Fruit fly (Drosophila melanogaster) whole organism, embryonic: ENCODE results near the gene Rim2.

Experiments
- Atf-2 ChIP-seq: fragments of 200-800 bp; sonication (Bioruptor generic); optimal IDR thresholded peaks from 2 replicates; lab custom pipeline; 2016; ENCODE audit warnings: missing biosample characterization, missing genetic modification characterization
- Atf6 ChIP-seq: fragments of 200-800 bp; sonication (Bioruptor generic); IDR thresholded peaks from 2 replicates; pipeline ENCODE4 v1.3.6; 2022; ENCODE audit warnings: missing biosample characterization, missing genetic modification characterization
- Bdp1 ChIP-seq: fragments of 200-800 bp; sonication (Bioruptor generic); optimal IDR thresholded peaks from 3 replicates; lab custom pipeline; 2016; ENCODE audit warnings: missing biosample characterization, missing genetic modification characterization
- BtbVII ChIP-seq: fragments of 200-800 bp; sonication (Bioruptor generic); optimal IDR thresholded peaks from 3 replicates; lab custom pipeline; 2017; ENCODE audit warnings: missing biosample characterization, mild to moderate bottlenecking, missing genetic modification characterization
- CG12299 ChIP-seq: fragments of 200-800 bp; sonication (Bioruptor generic); optimal IDR thresholded peaks from 2 replicates; lab custom pipeline; 2018; ENCODE audit warnings: missing biosample characterization, mild to moderate bottlenecking, missing genetic modification characterization
- CG12942 ChIP-seq: fragments of 200-800 bp; sonication (Bioruptor generic); optimal IDR thresholded peaks from 3 replicates; lab custom pipeline; 2016; ENCODE audit warnings: missing biosample characterization, missing genetic modification characterization
- CG13424 ChIP-seq: fragments of 200-800 bp; sonication (Bioruptor generic); optimal IDR thresholded peaks from 2 replicates; lab custom pipeline; 2019; ENCODE audit warnings: missing biosample characterization, mild to moderate bottlenecking, missing genetic modification characterization, moderate library complexity
- CG13775 ChIP-seq: fragments of 200-800 bp; sonication (Bioruptor generic); optimal IDR thresholded peaks from 3 replicates; lab custom pipeline; 2017; ENCODE audit warnings: missing biosample characterization, mild to moderate bottlenecking, missing genetic modification characterization
- CG14667 ChIP-seq: fragments of 200-800 bp; sonication (Bioruptor generic); IDR thresholded peaks from 2 replicates; pipeline ENCODE4 v1.3.6; 2022; ENCODE audit warnings: missing biosample characterization, missing genetic modification characterization
- CG14710 ChIP-seq: fragments of 200-800 bp; sonication (Bioruptor generic); optimal IDR thresholded peaks from 3 replicates; lab custom pipeline; 2019; ENCODE audit warnings: missing biosample characterization, mild to moderate bottlenecking, missing genetic modification characterization, moderate library complexity
- CG15601 ChIP-seq: fragments of 200-800 bp; sonication (Bioruptor generic); optimal IDR thresholded peaks from 3 replicates; lab custom pipeline; 2019; ENCODE audit warnings: missing biosample characterization, mild to moderate bottlenecking, missing genetic modification characterization, moderate library complexity
- CG1603 ChIP-seq: fragments of 200-800 bp; sonication (Bioruptor generic); optimal IDR thresholded peaks from 2 replicates; lab custom pipeline; 2019; ENCODE audit warnings: missing biosample characterization, mild to moderate bottlenecking, missing genetic modification characterization, moderate library complexity
- CG18599 ChIP-seq: fragments of 200-800 bp; sonication (Bioruptor generic); optimal IDR thresholded peaks from 3 replicates; lab custom pipeline; 2017; ENCODE audit warnings: missing biosample characterization, missing genetic modification characterization, mild to moderate bottlenecking, moderate library complexity, missing genetic modification reagents
- CG3065 ChIP-seq: fragments of 200-800 bp; sonication (Bioruptor generic); optimal IDR thresholded peaks from 2 replicates; lab custom pipeline; 2016; ENCODE audit warnings: missing biosample characterization, missing genetic modification characterization
- CG31224 ChIP-seq: fragments of 200-800 bp; sonication (Bioruptor generic); IDR thresholded peaks from 2 replicates; pipeline ENCODE4 v1.3.6; 2022; ENCODE audit warnings: missing biosample characterization, missing genetic modification characterization
- CG31388 ChIP-seq: fragments of 200-800 bp; sonication (Bioruptor generic); optimal IDR thresholded peaks from 2 replicates; lab custom pipeline; 2016; ENCODE audit warnings: missing biosample characterization, missing genetic modification characterization
- CG32772 ChIP-seq: fragments of 200-800 bp; sonication (Bioruptor generic); IDR thresholded peaks from 2 replicates; pipeline ENCODE4 v1.3.6; 2022; ENCODE audit warnings: missing biosample characterization, missing genetic modification characterization
- CG3281 ChIP-seq: fragments of 200-800 bp; sonication (Bioruptor generic); optimal IDR thresholded peaks from 3 replicates; lab custom pipeline; 2017; ENCODE audit warnings: missing biosample characterization, mild to moderate bottlenecking, missing genetic modification characterization
- CG34422 ChIP-seq: fragments of 200-800 bp; sonication (Bioruptor generic); IDR thresholded peaks from 3 replicates; pipeline ENCODE4 v1.3.6; 2022; ENCODE audit warnings: missing biosample characterization, missing genetic modification characterization
- CG6765 ChIP-seq: fragments of 200-800 bp; sonication (Bioruptor generic); optimal IDR thresholded peaks from 3 replicates; lab custom pipeline; 2017; ENCODE audit warnings: missing biosample characterization, mild to moderate bottlenecking, missing genetic modification characterization
- CG6813 ChIP-seq: fragments of 200-800 bp; sonication (Bioruptor generic); optimal IDR thresholded peaks from 2 replicates; lab custom pipeline; 2017; ENCODE audit warnings: missing biosample characterization, missing genetic modification characterization, mild to moderate bottlenecking, moderate library complexity, missing genetic modification reagents
- CG8290 ChIP-seq, 3 experiments: fragments of 200-800 bp; sonication (Bioruptor generic); optimal IDR thresholded peaks; 2 replicates each; lab custom pipeline; 2016 to 2019; ENCODE audit warnings: missing biosample characterization in 3 of 3, missing genetic modification characterization in 3 of 3, mild to moderate bottlenecking in 2 of 3, moderate library complexity in 1 of 3
- E2f2 ChIP-seq: fragments of 200-800 bp; sonication (Bioruptor generic); IDR thresholded peaks from 2 replicates; pipeline ENCODE4 v1.3.6; 2022; ENCODE audit warnings: missing biosample characterization, missing genetic modification characterization
- Hey ChIP-seq: fragments of 200-800 bp; sonication (Bioruptor generic); optimal IDR thresholded peaks from 3 replicates; lab custom pipeline; 2018; ENCODE audit warnings: missing biosample characterization, mild to moderate bottlenecking, missing genetic modification characterization
- HmgD ChIP-seq: fragments of 200-800 bp; sonication (Bioruptor generic); optimal IDR thresholded peaks from 3 replicates; lab custom pipeline; 2016; ENCODE audit warnings: missing biosample characterization, missing genetic modification characterization
- Max ChIP-seq: fragments of 200-800 bp; sonication (Bioruptor generic); optimal IDR thresholded peaks from 2 replicates; lab custom pipeline; 2016; ENCODE audit warnings: missing biosample characterization, mild to moderate bottlenecking, missing genetic modification characterization
- Med ChIP-seq: fragments of 200-800 bp; sonication (Bioruptor generic); peaks from one replicate; lab custom pipeline; 2016; ENCODE audit warnings: missing biosample characterization, missing genetic modification characterization, mild to moderate bottlenecking, inconsistent platforms, moderate library complexity
- Oli ChIP-seq: fragments of 200-800 bp; sonication (Bioruptor generic); optimal IDR thresholded peaks from 2 replicates; lab custom pipeline; 2018; ENCODE audit warnings: missing biosample characterization, mild to moderate bottlenecking, missing genetic modification characterization, moderate library complexity
- Ptx1 ChIP-seq: fragments of 200-800 bp; sonication (Bioruptor generic); IDR thresholded peaks from 2 replicates; pipeline ENCODE4 v1.3.6; 2022; ENCODE audit warnings: missing biosample characterization, missing genetic modification characterization
- Rfx ChIP-seq: fragments of 200-800 bp; sonication (Bioruptor generic); IDR thresholded peaks from 2 replicates; pipeline ENCODE4 v1.3.6; 2022; ENCODE audit warnings: missing biosample characterization, missing genetic modification characterization
- Usf ChIP-seq: fragments of 200-800 bp; sonication (Bioruptor generic); optimal IDR thresholded peaks from 2 replicates; lab custom pipeline; 2017; ENCODE audit warnings: missing genotype, missing biosample characterization, missing genetic modification characterization
- YL-1 ChIP-seq: fragments of 200-800 bp; sonication (Bioruptor generic); optimal IDR thresholded peaks from 3 replicates; lab custom pipeline; 2017; ENCODE audit warnings: missing biosample characterization, mild to moderate bottlenecking, missing genetic modification characterization
- aop ChIP-seq: fragments of 200-800 bp; sonication (Bioruptor generic); IDR thresholded peaks from 2 replicates; pipeline ENCODE4 v1.3.6; 2022; ENCODE audit warnings: missing biosample characterization, missing genetic modification characterization
- ase ChIP-seq: fragments of 200-800 bp; sonication (Bioruptor generic); IDR thresholded peaks from 3 replicates; pipeline ENCODE4 v1.3.6; 2022; ENCODE audit warnings: missing biosample characterization, missing genetic modification characterization
- bigmax ChIP-seq: fragments of 200-800 bp; sonication (Bioruptor generic); optimal IDR thresholded peaks from 2 replicates; lab custom pipeline; 2018; ENCODE audit warnings: missing biosample characterization, mild to moderate bottlenecking, missing genetic modification characterization
- cas ChIP-seq: fragments of 200-800 bp; sonication (Bioruptor generic); IDR thresholded peaks from 2 replicates; pipeline ENCODE4 v1.3.6; 2022; ENCODE audit warnings: missing biosample characterization, missing genetic modification characterization
- cg ChIP-seq: fragments of 200-800 bp; sonication (Bioruptor generic); optimal IDR thresholded peaks from 3 replicates; lab custom pipeline; 2019; ENCODE audit warnings: missing biosample characterization, mild to moderate bottlenecking, missing genetic modification characterization, moderate library complexity
- dm ChIP-seq: fragments of 200-800 bp; sonication (Bioruptor generic); optimal IDR thresholded peaks from 3 replicates; lab custom pipeline; 2016; ENCODE audit warnings: missing biosample characterization, missing genetic modification characterization
- gt ChIP-seq: fragments of 200-800 bp; sonication (Bioruptor generic); IDR thresholded peaks from 2 replicates; pipeline ENCODE4 v1.3.6; 2022; ENCODE audit warnings: missing biosample characterization, missing genetic modification characterization
- hb ChIP-seq: fragments of 200-800 bp; sonication (Bioruptor generic); IDR thresholded peaks from 3 replicates; pipeline ENCODE4 v1.3.6; 2022; ENCODE audit warnings: missing biosample characterization, missing genetic modification characterization; ENCODE audit not compliant: partially characterized antibody
- mam ChIP-seq: fragments of 200-800 bp; sonication (Bioruptor generic); optimal IDR thresholded peaks from 3 replicates; lab custom pipeline; 2016; ENCODE audit warnings: missing biosample characterization, missing genetic modification characterization
- pb ChIP-seq: fragments of 200-800 bp; sonication (Bioruptor generic); optimal IDR thresholded peaks from 3 replicates; lab custom pipeline; 2016; ENCODE audit warnings: missing biosample characterization, missing genetic modification characterization
- ranshi ChIP-seq: fragments of 200-800 bp; sonication (Bioruptor generic); IDR thresholded peaks from 2 replicates; pipeline ENCODE4 v1.3.6; 2022; ENCODE audit warnings: missing biosample characterization, missing genetic modification characterization
- repo ChIP-seq: fragments of 200-800 bp; sonication (Bioruptor generic); optimal IDR thresholded peaks from 2 replicates; lab custom pipeline; 2016; ENCODE audit warnings: missing biosample characterization, missing genetic modification characterization
- slbo ChIP-seq: fragments of 200-800 bp; sonication (Bioruptor generic); IDR thresholded peaks from 2 replicates; pipeline ENCODE4 v1.3.6; 2022; ENCODE audit warnings: missing biosample characterization, missing genetic modification characterization
- sob ChIP-seq: fragments of 200-800 bp; sonication (Bioruptor generic); IDR thresholded peaks from 2 replicates; pipeline ENCODE4 v1.3.6; 2022; ENCODE audit warnings: missing biosample characterization, missing genetic modification characterization
- tll ChIP-seq, 2 experiments: fragments of 200-800 bp in 1 of 2; fragments of >200 bp in 1 of 2; sonication (Bioruptor generic) in 1 of 2; optimal IDR thresholded peaks; 2 replicates each; lab custom pipeline; 2017 to 2019; ENCODE audit warnings: missing biosample characterization in 2 of 2, missing genetic modification characterization in 2 of 2, mild to moderate bottlenecking in 1 of 2, moderate library complexity in 1 of 2
- toy ChIP-seq: fragments of 200-800 bp; sonication (Bioruptor generic); IDR thresholded peaks from 2 replicates; pipeline ENCODE4 v1.3.6; 2022; ENCODE audit warnings: missing biosample characterization, missing genetic modification characterization
- usp ChIP-seq: fragments of >200 bp; optimal IDR thresholded peaks from 2 replicates; lab custom pipeline; 2017; ENCODE audit warnings: missing biosample characterization, missing genetic modification characterization
- vnd ChIP-seq: fragments of 200-800 bp; sonication (Bioruptor generic); IDR thresholded peaks from 3 replicates; pipeline ENCODE4 v1.3.6; 2022; ENCODE audit warnings: missing biosample characterization, missing genetic modification characterization; ENCODE audit not compliant: partially characterized antibody
- vvl ChIP-seq: fragments of 200-800 bp; sonication (Bioruptor generic); IDR thresholded peaks from 2 replicates; pipeline ENCODE4 v1.3.6; 2022; ENCODE audit warnings: missing biosample characterization, missing genetic modification characterization
- zen ChIP-seq: fragments of 200-800 bp; sonication (Bioruptor generic); optimal IDR thresholded peaks from 3 replicates; lab custom pipeline; 2018; ENCODE audit warnings: missing biosample characterization, mild to moderate bottlenecking, missing genetic modification characterization, moderate library complexity

Gene Rim2

DNA sequence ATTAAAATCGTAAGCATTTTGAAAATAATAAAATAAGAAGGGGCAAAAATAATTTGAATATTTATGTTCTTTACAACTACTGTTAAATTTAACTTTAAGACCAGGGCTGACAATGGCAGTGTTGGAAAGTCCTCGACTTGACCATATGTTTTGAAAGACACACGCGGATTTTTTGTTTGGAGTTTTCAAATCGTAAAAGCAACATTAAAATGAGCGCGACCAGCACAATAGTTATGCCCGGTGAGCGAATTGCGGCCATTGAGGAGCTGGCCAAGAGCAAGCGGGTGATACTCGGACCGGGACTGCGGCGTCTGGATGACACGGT lies 4.4 kb upstream of the Rim2 start, which contains the start of gene Rrp40 (continued):
- TF ChIP-seq cas (GFP tag; lab: Robert Waterston, UW) (no peak), usp (no peak), tll (GFP tag; optimal IDR thresholded peaks at IDR 0.05; lab: Kevin White, UChicago) (peak in 1 of 2 experiments; percentile 54), E2f2 (GFP tag; lab: Robert Waterston, UW) (peak; percentile 85), vvl (peak; percentile 48), CG34422 (GFP tag; lab: Robert Waterston, UW) (peak; percentile 38; the same call in 1 of the 3 replicates), CG31388 (GFP tag; lab: Kevin White, UChicago) (no peak), ranshi (no peak), CG6765 (no peak), Hey (tag; lab: Kevin White, UChicago) (no peak), bigmax (GFP tag; lab: Kevin White, UChicago) (no peak), Oli (tag; lab: Kevin White, UChicago) (peak; percentile 13), Ptx1 (GFP tag; lab: Robert Waterston, UW) (no peak), YL-1 (GFP tag; lab: Kevin White, UChicago) (no peak), Atf-2 (GFP tag; lab: Kevin White, UChicago) (no peak), hb (GFP tag; lab: Robert Waterston, UW) (no peak), CG14667 (GFP tag; lab: Robert Waterston, UW) (no peak), dm (peak; percentile 66), gt (GFP tag; lab: Robert Waterston, UW) (no peak), Usf (GFP tag; lab: Kevin White, UChicago) (no peak), CG1603 (tag; lab: Kevin White, UChicago) (peak; percentile 33), CG13775 (no peak), Med (GFP tag; lab: Kevin White, UChicago) (peak; percentile 80), zen (tag; lab: Kevin White, UChicago) (no peak), Bdp1 (GFP tag; lab: Kevin White, UChicago) (no peak), vnd (GFP tag; lab: Robert Waterston, UW) (no peak), CG3065 (GFP tag; lab: Kevin White, UChicago) (no peak), CG6813 (GFP tag; lab: Kevin White, UChicago) (no peak), CG13424 (tag; lab: Kevin White, UChicago) (no peak), CG32772 (no peak), CG14710 (peak; percentile 4), Max (GFP tag; lab: Kevin White, UChicago) (peak; percentile 3), ase (GFP tag; lab: Robert Waterston, UW) (no peak), CG18599 (GFP tag; lab: Kevin White, UChicago) (no peak), slbo (GFP tag; lab: Robert Waterston, UW) (peak; percentile 17; the same call in 1 of the 2 replicates), toy (GFP tag; lab: Robert Waterston, UW) (no peak), Rfx (0 out of 2 replicates have a peak, but pooled peaks have one; percentile 7), CG12299 (tag; lab: Kevin White, UChicago) (no peak), BtbVII (GFP tag; lab: Kevin White, UChicago) (no peak), CG3281 (no peak), mam (no peak), CG31224 (GFP tag; lab: Robert Waterston, UW) (no peak), repo (no peak), pb (GFP tag; lab: Kevin White, UChicago) (no peak), sob (GFP tag; lab: Robert Waterston, UW) (no peak), CG8290 (GFP tag; optimal IDR thresholded peaks at IDR 0.05; lab: Kevin White, UChicago) (no peak), CG8290 (tag; optimal IDR thresholded peaks at IDR 0.05; lab: Kevin White, UChicago) (no peak), HmgD (no peak), CG15601 (no peak), CG12942 (no peak), Atf6 (GFP tag; lab: Robert Waterston, UW) (no peak), cg (GFP tag; lab: Kevin White, UChicago) (peak; percentile 49), aop (GFP tag; lab: Robert Waterston, UW) (no peak)
